Worm (Caenorhabditis elegans) whole organism, L2 larva: ENCODE data around the gene heri-1.

Source experiments
- ama-1 ChIP-seq: fragments of 150-350 bp; optimal IDR thresholded peaks from 2 replicates; lab custom pipeline; 2018; ENCODE audit warnings: inconsistent platforms
- nhr-23 ChIP-seq: fragments of 150-350 bp; optimal IDR thresholded peaks from 2 replicates; lab custom pipeline; 2014; ENCODE audit warnings: missing biosample characterization, missing genetic modification reagents, missing genetic modification characterization
- unc-39 ChIP-seq: fragments of 150-350 bp; optimal IDR thresholded peaks from 2 replicates; lab custom pipeline; 2014; ENCODE audit warnings: missing biosample characterization, missing genetic modification characterization
- unc-62 ChIP-seq: fragments of 150-350 bp; optimal IDR thresholded peaks from 2 replicates; lab custom pipeline; 2014; ENCODE audit warnings: missing biosample characterization, missing genetic modification reagents, missing genetic modification characterization

ce11 chrII:6101475-6101874 is 11.5 kb downstream of the heri-1 start:
- no peak for TF ChIP-seq ama-1 (lab: Kevin White, UChicago)
- TF ChIP-seq unc-39 (tag; lab: Kevin White, UChicago) = no peak
- TF ChIP-seq unc-62 = no peak
- no peak for TF ChIP-seq nhr-23 (tag; lab: Kevin White, UChicago)
